Fruit fly (Drosophila melanogaster) whole organism, embryonic: Measurements from ENCODE around the gene Cpr65Ea.

ENCODE experiments used
- Abd-B ChIP-seq: fragments of 200-800 bp; sonication (Bioruptor generic); optimal IDR thresholded peaks from 2 replicates; lab custom pipeline; 2018; ENCODE audit warnings: missing biosample characterization, mild to moderate bottlenecking, missing genetic modification characterization, moderate library complexity
- BEAF-32 ChIP-seq: fragments of 200-800 bp; sonication (Bioruptor generic); optimal IDR thresholded peaks from 3 replicates; lab custom pipeline; 2017; ENCODE audit warnings: missing biosample characterization, missing genetic modification characterization, mild to moderate bottlenecking, moderate library complexity, missing genetic modification reagents
- Blimp-1 ChIP-seq: fragments of 200-800 bp; sonication (Bioruptor generic); optimal IDR thresholded peaks from 3 replicates; lab custom pipeline; 2018; ENCODE audit warnings: missing biosample characterization, missing genetic modification characterization, mild to moderate bottlenecking, moderate library complexity, missing genetic modification reagents
- BtbVII ChIP-seq: fragments of 200-800 bp; sonication (Bioruptor generic); optimal IDR thresholded peaks from 3 replicates; lab custom pipeline; 2017; ENCODE audit warnings: missing biosample characterization, mild to moderate bottlenecking, missing genetic modification characterization
- CG12299 ChIP-seq: fragments of 200-800 bp; sonication (Bioruptor generic); optimal IDR thresholded peaks from 2 replicates; lab custom pipeline; 2018; ENCODE audit warnings: missing biosample characterization, mild to moderate bottlenecking, missing genetic modification characterization
- CG15514 ChIP-seq: fragments of 200-800 bp; sonication (Bioruptor generic); optimal IDR thresholded peaks from 3 replicates; lab custom pipeline; 2017; ENCODE audit warnings: missing biosample characterization, missing genetic modification characterization, mild to moderate bottlenecking, moderate library complexity, missing genetic modification reagents
- CG16779 ChIP-seq: fragments of 200-800 bp; sonication (Bioruptor generic); IDR thresholded peaks from 2 replicates; pipeline ENCODE4 v1.3.6; 2022; ENCODE audit warnings: missing biosample characterization, missing genetic modification characterization
- CG18262 ChIP-seq: fragments of 200-800 bp; optimal IDR thresholded peaks from 3 replicates; lab custom pipeline; 2019; ENCODE audit warnings: missing biosample characterization, mild to moderate bottlenecking, missing genetic modification characterization, moderate library complexity
- CG18476 ChIP-seq: fragments of 200-800 bp; sonication (Bioruptor generic); optimal IDR thresholded peaks from 2 replicates; lab custom pipeline; 2016; ENCODE audit warnings: missing biosample characterization, mild to moderate bottlenecking, missing genetic modification characterization
- CG2678 ChIP-seq: fragments of 200-800 bp; sonication (Bioruptor generic); optimal IDR thresholded peaks from 3 replicates; lab custom pipeline; 2019; ENCODE audit warnings: missing biosample characterization, mild to moderate bottlenecking, missing genetic modification characterization, moderate library complexity
- CG31388 ChIP-seq: fragments of 200-800 bp; sonication (Bioruptor generic); optimal IDR thresholded peaks from 2 replicates; lab custom pipeline; 2016; ENCODE audit warnings: missing biosample characterization, missing genetic modification characterization
- CG32532 ChIP-seq: fragments of 200-800 bp; sonication (Bioruptor generic); IDR thresholded peaks from 2 replicates; pipeline ENCODE4 v1.3.6; 2022; ENCODE audit warnings: missing biosample characterization, missing genetic modification characterization
- CG3995 ChIP-seq: fragments of 200-800 bp; sonication (Bioruptor generic); optimal IDR thresholded peaks from 3 replicates; lab custom pipeline; 2016; ENCODE audit warnings: missing biosample characterization, missing genetic modification characterization
- CG5180 ChIP-seq: fragments of 200-800 bp; sonication (Bioruptor generic); optimal IDR thresholded peaks from 3 replicates; lab custom pipeline; 2017; ENCODE audit warnings: missing biosample characterization, missing genetic modification characterization, mild to moderate bottlenecking, moderate library complexity, missing genetic modification reagents
- CG7745 ChIP-seq: fragments of 200-800 bp; sonication (Bioruptor generic); optimal IDR thresholded peaks from 2 replicates; lab custom pipeline; 2018; ENCODE audit warnings: missing biosample characterization, mild to moderate bottlenecking, missing genetic modification characterization, moderate library complexity
- CG7928 ChIP-seq: fragments of 200-800 bp; sonication (Bioruptor generic); optimal IDR thresholded peaks from 2 replicates; lab custom pipeline; 2017; ENCODE audit warnings: missing biosample characterization, mild to moderate bottlenecking, missing genetic modification characterization
- CG8281 ChIP-seq: fragments of 200-800 bp; sonication (Bioruptor generic); optimal IDR thresholded peaks from 2 replicates; lab custom pipeline; 2018; ENCODE audit warnings: missing biosample characterization, mild to moderate bottlenecking, missing genetic modification characterization, moderate library complexity
- CG8388 ChIP-seq: fragments of 200-800 bp; sonication (Bioruptor generic); optimal IDR thresholded peaks from 2 replicates; lab custom pipeline; 2019; ENCODE audit warnings: missing biosample characterization, mild to moderate bottlenecking, missing genetic modification characterization, moderate library complexity
- CG9932 ChIP-seq: fragments of 200-800 bp; sonication (Bioruptor generic); IDR thresholded peaks from 2 replicates; pipeline ENCODE4 v1.3.6; 2022; ENCODE audit warnings: missing biosample characterization, missing genetic modification characterization
- D19B ChIP-seq: fragments of 200-800 bp; sonication (Bioruptor generic); optimal IDR thresholded peaks from 2 replicates; lab custom pipeline; 2017; ENCODE audit warnings: missing biosample characterization, mild to moderate bottlenecking, missing genetic modification characterization
- Eip74EF ChIP-seq, 2 experiments: fragments of 200-800 bp in 1 of 2; fragments of >200 bp in 1 of 2; sonication (Bioruptor generic) in 1 of 2; optimal IDR thresholded peaks; 2 replicates each; lab custom pipeline; 2017 to 2019; ENCODE audit warnings: missing biosample characterization in 2 of 2, missing genetic modification characterization in 2 of 2, mild to moderate bottlenecking in 1 of 2, moderate library complexity in 1 of 2
- Fer2 ChIP-seq: fragments of 200-800 bp; sonication (Bioruptor generic); optimal IDR thresholded peaks from 2 replicates; lab custom pipeline; 2018; ENCODE audit warnings: missing biosample characterization, mild to moderate bottlenecking, missing genetic modification characterization, moderate library complexity
- Gsc ChIP-seq: fragments of 200-800 bp; sonication (Bioruptor generic); IDR thresholded peaks from 2 replicates; pipeline ENCODE4 v1.3.6; 2022; ENCODE audit warnings: missing biosample characterization, missing genetic modification characterization
- H15 ChIP-seq: fragments of 200-800 bp; sonication (Bioruptor generic); IDR thresholded peaks from 3 replicates; pipeline ENCODE4 v1.3.6; 2022; ENCODE audit warnings: missing biosample characterization, missing genetic modification characterization
- HLH4C ChIP-seq: fragments of 200-800 bp; sonication (Bioruptor generic); IDR thresholded peaks from 3 replicates; pipeline ENCODE4 v1.3.6; 2022; ENCODE audit warnings: missing biosample characterization, missing genetic modification characterization; ENCODE audit not compliant: partially characterized antibody
- Hr3 ChIP-seq: fragments of 200-800 bp; sonication (Bioruptor generic); optimal IDR thresholded peaks from 3 replicates; lab custom pipeline; 2016; ENCODE audit warnings: missing biosample characterization, missing genetic modification characterization
- Lhr ChIP-seq: fragments of 200-800 bp; sonication (Bioruptor generic); optimal IDR thresholded peaks from 3 replicates; lab custom pipeline; 2017; ENCODE audit warnings: mild to moderate bottlenecking, missing biosample characterization, missing genetic modification reagents, missing genetic modification characterization
- Lpt ChIP-seq: fragments of >200 bp; optimal IDR thresholded peaks from 2 replicates; lab custom pipeline; 2018; ENCODE audit warnings: missing biosample characterization, missing genetic modification characterization
- Mes4 ChIP-seq: fragments of 200-800 bp; sonication (Bioruptor generic); optimal IDR thresholded peaks from 2 replicates; lab custom pipeline; 2016; ENCODE audit warnings: missing biosample characterization, missing genetic modification characterization
- Ptx1 ChIP-seq: fragments of 200-800 bp; sonication (Bioruptor generic); IDR thresholded peaks from 2 replicates; pipeline ENCODE4 v1.3.6; 2022; ENCODE audit warnings: missing biosample characterization, missing genetic modification characterization
- Side ChIP-seq: fragments of 200-800 bp; sonication (Bioruptor generic); optimal IDR thresholded peaks from 2 replicates; lab custom pipeline; 2016; ENCODE audit warnings: missing biosample characterization, missing genetic modification characterization
- Xbp1 ChIP-seq: fragments of 200-800 bp; sonication (Bioruptor generic); optimal IDR thresholded peaks from 3 replicates; lab custom pipeline; 2016; ENCODE audit warnings: missing biosample characterization, mild to moderate bottlenecking, missing genetic modification characterization
- crc ChIP-seq: fragments of 200-800 bp; sonication (Bioruptor generic); optimal IDR thresholded peaks from 2 replicates; lab custom pipeline; 2016; ENCODE audit warnings: missing biosample characterization, missing genetic modification characterization
- crp ChIP-seq, 2 experiments: fragments of 200-800 bp; sonication (Bioruptor generic); optimal IDR thresholded peaks; 2 replicates in 1 of 2; 3 replicates in 1 of 2; lab custom pipeline; 2017; ENCODE audit warnings: missing biosample characterization in 2 of 2, missing genetic modification characterization in 2 of 2, mild to moderate bottlenecking in 1 of 2, moderate library complexity in 1 of 2
- dysf ChIP-seq: fragments of 200-800 bp; sonication (Bioruptor generic); IDR thresholded peaks from 3 replicates; pipeline ENCODE4 v1.3.6; 2022; ENCODE audit warnings: missing biosample characterization, missing genetic modification characterization
- esg ChIP-seq: fragments of 200-800 bp; sonication (Bioruptor generic); conservative IDR thresholded peaks from 2 replicates; pipeline ENCODE4 v1.3.6; 2022; ENCODE audit warnings: missing biosample characterization, missing genetic modification characterization
- gro ChIP-seq: fragments of 200-800 bp; sonication (Bioruptor generic); optimal IDR thresholded peaks from 2 replicates; lab custom pipeline; 2016; ENCODE audit warnings: missing biosample characterization, missing genetic modification characterization
- kay ChIP-seq: fragments of 200-800 bp; sonication (Bioruptor generic); optimal IDR thresholded peaks from 2 replicates; lab custom pipeline; 2016; ENCODE audit warnings: missing biosample characterization, missing genetic modification characterization
- lilli ChIP-seq: fragments of 200-800 bp; sonication (Bioruptor generic); optimal IDR thresholded peaks from 3 replicates; lab custom pipeline; 2016; ENCODE audit warnings: missing biosample characterization, missing genetic modification characterization
- mirr ChIP-seq: fragments of 200-800 bp; sonication (Bioruptor generic); optimal IDR thresholded peaks from 3 replicates; lab custom pipeline; 2018; ENCODE audit warnings: missing biosample characterization, mild to moderate bottlenecking, missing genetic modification characterization
- pfk ChIP-seq: fragments of 200-800 bp; sonication (Bioruptor generic); optimal IDR thresholded peaks from 2 replicates; lab custom pipeline; 2018; ENCODE audit warnings: missing biosample characterization, mild to moderate bottlenecking, missing genetic modification characterization, moderate library complexity
- pho ChIP-seq: fragments of 200-800 bp; sonication (Bioruptor generic); optimal IDR thresholded peaks from 2 replicates; lab custom pipeline; 2016; ENCODE audit warnings: missing biosample characterization, missing genetic modification characterization
- sens ChIP-seq: fragments of 200-800 bp; sonication (Bioruptor generic); peaks from one replicate; lab custom pipeline; 2016; ENCODE audit warnings: missing biosample characterization, missing genetic modification characterization
- sens-2 ChIP-seq: fragments of 200-800 bp; sonication (Bioruptor generic); IDR thresholded peaks from 2 replicates; pipeline ENCODE4 v1.3.6; 2022; ENCODE audit warnings: missing biosample characterization, missing genetic modification characterization
- slp2 ChIP-seq: fragments of 200-800 bp; sonication (Bioruptor generic); optimal IDR thresholded peaks from 2 replicates; lab custom pipeline; 2016; ENCODE audit warnings: missing biosample characterization, missing genetic modification characterization
- sna ChIP-seq: fragments of 200-800 bp; sonication (Bioruptor generic); IDR thresholded peaks from 2 replicates; pipeline ENCODE4 v1.3.6; 2022; ENCODE audit warnings: missing biosample characterization, missing genetic modification characterization; ENCODE audit not compliant: partially characterized antibody
- tin ChIP-seq: fragments of 200-800 bp; sonication (Bioruptor generic); optimal IDR thresholded peaks from 3 replicates; lab custom pipeline; 2016; ENCODE audit warnings: missing biosample characterization, missing genetic modification characterization
- ttk ChIP-seq: fragments of 200-800 bp; sonication (Bioruptor generic); IDR thresholded peaks from 2 replicates; pipeline ENCODE4 v2.1.2; 2022; ENCODE audit warnings: missing biosample characterization, missing genetic modification characterization
- unc-4 ChIP-seq: fragments of 200-800 bp; sonication (Bioruptor generic); IDR thresholded peaks from 2 replicates; pipeline ENCODE4 v1.3.6; 2022; ENCODE audit warnings: missing biosample characterization, missing genetic modification characterization; ENCODE audit not compliant: partially characterized antibody
- wor ChIP-seq: fragments of 200-800 bp; sonication (Bioruptor generic); IDR thresholded peaks from 2 replicates; pipeline ENCODE4 v1.3.6; 2022; ENCODE audit warnings: missing biosample characterization, missing genetic modification characterization

The Cpr65Ea gene

dm6 chr3L:7090764-7091163 lies 4.4 kb upstream of the Cpr65Ea start (continued):
- TF ChIP-seq BEAF-32 (GFP tag; lab: Kevin White, UChicago) = no peak
- TF ChIP-seq Fer2 = no peak
- TF ChIP-seq Side (GFP tag; lab: Kevin White, UChicago) = peak; percentile 40
- TF ChIP-seq sna (GFP tag; lab: Robert Waterston, UW) = no peak
- TF ChIP-seq crp (GFP tag; optimal IDR thresholded peaks at IDR 0.05; lab: Kevin White, UChicago) = no peak
- TF ChIP-seq kay = peak; percentile 30
- TF ChIP-seq Lpt (GFP tag; lab: Kevin White, UChicago) = no peak
- TF ChIP-seq Blimp-1 (GFP tag; lab: Kevin White, UChicago) = peak; percentile 67
- peak; percentile 78 for TF ChIP-seq H15 (GFP tag; lab: Robert Waterston, UW)
- TF ChIP-seq BtbVII (GFP tag; lab: Kevin White, UChicago) = peak; percentile 38
- TF ChIP-seq CG3995 (GFP tag; lab: Kevin White, UChicago) = peak; percentile 6
- no peak for TF ChIP-seq CG16779 (GFP tag; lab: Robert Waterston, UW)
- TF ChIP-seq unc-4 (GFP tag; lab: Robert Waterston, UW) = no peak
- peak; percentile 22; the same call in 1 of the 2 replicates for TF ChIP-seq Gsc (GFP tag; lab: Robert Waterston, UW)
- peak; percentile 76 for TF ChIP-seq Ptx1 (GFP tag; lab: Robert Waterston, UW)
- peak; percentile 58 for TF ChIP-seq CG8388 (GFP tag; lab: Kevin White, UChicago)
- TF ChIP-seq Hr3 (GFP tag; lab: Kevin White, UChicago) = peak; percentile 28
- TF ChIP-seq Xbp1 (GFP tag; lab: Kevin White, UChicago) = peak; percentile 59
- TF ChIP-seq HLH4C = no peak
- TF ChIP-seq CG32532 = peak; percentile 59
- TF ChIP-seq CG5180 = peak; percentile 61
- peak; percentile 19 for TF ChIP-seq gro (GFP tag; lab: Kevin White, UChicago)
- no peak for TF ChIP-seq D19B (GFP tag; lab: Kevin White, UChicago)
- no peak for TF ChIP-seq CG8281 (tag; lab: Kevin White, UChicago)
- peak; percentile 74 for TF ChIP-seq Abd-B
- no peak for TF ChIP-seq mirr (GFP tag; lab: Kevin White, UChicago)
- TF ChIP-seq CG18262 (tag; lab: Kevin White, UChicago) = peak; percentile 76
- no peak for TF ChIP-seq slp2
- no peak for TF ChIP-seq Lhr
- TF ChIP-seq CG7745 = no peak
- no peak for TF ChIP-seq pho (GFP tag; lab: Kevin White, UChicago)
- peak; percentile 81 for TF ChIP-seq CG2678
- TF ChIP-seq Mes4 (GFP tag; lab: Kevin White, UChicago) = no peak
- TF ChIP-seq Eip74EF (GFP tag; optimal IDR thresholded peaks at IDR 0.05; lab: Kevin White, UChicago) = peak in 1 of 2 experiments; percentile 73
- no peak for TF ChIP-seq CG12299 (tag; lab: Kevin White, UChicago)
- no peak for TF ChIP-seq pfk (GFP tag; lab: Kevin White, UChicago)
- no peak for TF ChIP-seq CG31388 (GFP tag; lab: Kevin White, UChicago)
- peak; percentile 57 for TF ChIP-seq esg (GFP tag; lab: Robert Waterston, UW)
- TF ChIP-seq sens (GFP tag; lab: Kevin White, UChicago) = peak; percentile 94
- no peak; the same call in 1 of the 2 replicates for TF ChIP-seq sens-2 (GFP tag; lab: Robert Waterston, UW)
- no peak for TF ChIP-seq CG9932 (GFP tag; lab: Robert Waterston, UW)
- TF ChIP-seq crc = peak; percentile 41
- TF ChIP-seq dysf = peak; percentile 86
- peak; percentile 56 for TF ChIP-seq tin
- peak; percentile 34 for TF ChIP-seq CG18476 (GFP tag; lab: Kevin White, UChicago)
- peak; percentile 29 for TF ChIP-seq lilli (GFP tag; lab: Kevin White, UChicago)
- peak; percentile 30 for TF ChIP-seq CG15514 (GFP tag; lab: Kevin White, UChicago)
- TF ChIP-seq ttk (GFP tag; lab: Robert Waterston, UW) = peak; percentile 79
- no peak for TF ChIP-seq CG7928 (GFP tag; lab: Kevin White, UChicago)
- TF ChIP-seq wor (GFP tag; lab: Robert Waterston, UW) = 0 out of 2 replicates have a peak, but pooled peaks have one; percentile 29
